Fruit fly (Drosophila melanogaster) whole organism, embryonic: Measurements from ENCODE around the gene CG15308.

ENCODE experiments used
- B-H1 ChIP-seq: fragments of 200-800 bp; sonication (Bioruptor generic); IDR thresholded peaks from 3 replicates; pipeline ENCODE4 v1.3.6; 2022; ENCODE audit warnings: missing biosample characterization, missing genetic modification characterization
- CG10274 ChIP-seq: fragments of 200-800 bp; sonication (Bioruptor generic); optimal IDR thresholded peaks from 3 replicates; lab custom pipeline; 2017; ENCODE audit warnings: missing biosample characterization, mild to moderate bottlenecking, missing genetic modification characterization
- CG12299 ChIP-seq: fragments of 200-800 bp; sonication (Bioruptor generic); optimal IDR thresholded peaks from 2 replicates; lab custom pipeline; 2018; ENCODE audit warnings: missing biosample characterization, mild to moderate bottlenecking, missing genetic modification characterization
- CG1603 ChIP-seq: fragments of 200-800 bp; sonication (Bioruptor generic); optimal IDR thresholded peaks from 2 replicates; lab custom pipeline; 2019; ENCODE audit warnings: missing biosample characterization, mild to moderate bottlenecking, missing genetic modification characterization, moderate library complexity
- CG17385 ChIP-seq: fragments of 200-800 bp; sonication (Bioruptor generic); optimal IDR thresholded peaks from 3 replicates; lab custom pipeline; 2018; ENCODE audit warnings: missing biosample characterization, mild to moderate bottlenecking, missing genetic modification characterization
- CG2889 ChIP-seq: fragments of 200-800 bp; sonication (Bioruptor generic); IDR thresholded peaks from 3 replicates; pipeline ENCODE4 v1.3.6; 2022; ENCODE audit warnings: missing biosample characterization, missing genetic modification characterization
- CG31388 ChIP-seq: fragments of 200-800 bp; sonication (Bioruptor generic); optimal IDR thresholded peaks from 2 replicates; lab custom pipeline; 2016; ENCODE audit warnings: missing biosample characterization, missing genetic modification characterization
- CG31441 ChIP-seq: fragments of 200-800 bp; sonication (Bioruptor generic); IDR thresholded peaks from 2 replicates; pipeline ENCODE4 v1.3.6; 2022; ENCODE audit warnings: missing biosample characterization, missing genetic modification characterization
- CG3281 ChIP-seq: fragments of 200-800 bp; sonication (Bioruptor generic); optimal IDR thresholded peaks from 3 replicates; lab custom pipeline; 2017; ENCODE audit warnings: missing biosample characterization, mild to moderate bottlenecking, missing genetic modification characterization
- CG33557 ChIP-seq: fragments of 200-800 bp; sonication (Bioruptor generic); optimal IDR thresholded peaks from 2 replicates; lab custom pipeline; 2019; ENCODE audit warnings: missing biosample characterization, mild to moderate bottlenecking, missing genetic modification characterization, moderate library complexity
- CG34376 ChIP-seq: fragments of 200-800 bp; sonication (Bioruptor generic); optimal IDR thresholded peaks from 2 replicates; lab custom pipeline; 2018; ENCODE audit warnings: missing biosample characterization, mild to moderate bottlenecking, missing genetic modification characterization
- CG3726 ChIP-seq: fragments of 200-800 bp; sonication (Bioruptor generic); IDR thresholded peaks from 3 replicates; pipeline ENCODE4, ENCODE4 v1.3.6; 2022; ENCODE audit warnings: missing biosample characterization, missing genetic modification characterization
- CG4707 ChIP-seq: fragments of 200-800 bp; sonication (Bioruptor generic); optimal IDR thresholded peaks from 2 replicates; lab custom pipeline; 2018; ENCODE audit warnings: missing biosample characterization, mild to moderate bottlenecking, missing genetic modification characterization, moderate library complexity
- CG5180 ChIP-seq: fragments of 200-800 bp; sonication (Bioruptor generic); optimal IDR thresholded peaks from 3 replicates; lab custom pipeline; 2017; ENCODE audit warnings: missing biosample characterization, missing genetic modification characterization, mild to moderate bottlenecking, moderate library complexity, missing genetic modification reagents
- CG7357 ChIP-seq: fragments of 200-800 bp; sonication (Bioruptor generic); IDR thresholded peaks from 3 replicates; pipeline ENCODE4 v1.3.6; 2022; ENCODE audit warnings: missing biosample characterization, missing genetic modification characterization
- CG9609 ChIP-seq: fragments of 200-800 bp; sonication (Bioruptor generic); optimal IDR thresholded peaks from 3 replicates; lab custom pipeline; 2016; ENCODE audit warnings: missing biosample characterization, missing genetic modification characterization
- D19B ChIP-seq: fragments of 200-800 bp; sonication (Bioruptor generic); optimal IDR thresholded peaks from 2 replicates; lab custom pipeline; 2017; ENCODE audit warnings: missing biosample characterization, mild to moderate bottlenecking, missing genetic modification characterization
- Dfd ChIP-seq, 2 experiments: fragments of >200 bp; optimal IDR thresholded peaks; 2 replicates each; lab custom pipeline; 2017; ENCODE audit warnings: missing biosample characterization in 2 of 2, missing genetic modification characterization in 2 of 2
- E2f1 ChIP-seq: fragments of 200-800 bp; sonication (Bioruptor generic); IDR thresholded peaks from 2 replicates; pipeline ENCODE4 v1.3.6; 2022; ENCODE audit warnings: missing biosample characterization, missing genetic modification characterization
- HLH4C ChIP-seq: fragments of 200-800 bp; sonication (Bioruptor generic); IDR thresholded peaks from 3 replicates; pipeline ENCODE4 v1.3.6; 2022; ENCODE audit warnings: missing biosample characterization, missing genetic modification characterization; ENCODE audit not compliant: partially characterized antibody
- HLH54F ChIP-seq: fragments of 200-800 bp; sonication (Bioruptor generic); optimal IDR thresholded peaks from 3 replicates; lab custom pipeline; 2016; ENCODE audit warnings: missing biosample characterization, missing genetic modification characterization
- Hsf ChIP-seq: fragments of 200-800 bp; sonication (Bioruptor generic); optimal IDR thresholded peaks from 3 replicates; lab custom pipeline; 2016; ENCODE audit warnings: missing biosample characterization, missing genetic modification characterization
- MTF-1 ChIP-seq: fragments of 200-800 bp; sonication (Bioruptor generic); optimal IDR thresholded peaks from 2 replicates; lab custom pipeline; 2018; ENCODE audit warnings: missing biosample characterization, mild to moderate bottlenecking, missing genetic modification characterization, borderline replicate concordance
- Meics ChIP-seq: fragments of 200-800 bp; sonication (Bioruptor generic); optimal IDR thresholded peaks from 2 replicates; lab custom pipeline; 2017; ENCODE audit warnings: missing biosample characterization, mild to moderate bottlenecking, missing genetic modification characterization
- Ptx1 ChIP-seq: fragments of 200-800 bp; sonication (Bioruptor generic); IDR thresholded peaks from 2 replicates; pipeline ENCODE4 v1.3.6; 2022; ENCODE audit warnings: missing biosample characterization, missing genetic modification characterization
- Tbp ChIP-seq: fragments of >200 bp; optimal IDR thresholded peaks from 2 replicates; lab custom pipeline; 2018; ENCODE audit warnings: missing biosample characterization, missing genetic modification characterization
- aop ChIP-seq: fragments of 200-800 bp; sonication (Bioruptor generic); IDR thresholded peaks from 2 replicates; pipeline ENCODE4 v1.3.6; 2022; ENCODE audit warnings: missing biosample characterization, missing genetic modification characterization
- cato ChIP-seq: fragments of 200-800 bp; sonication (Bioruptor generic); optimal IDR thresholded peaks from 2 replicates; lab custom pipeline; 2016; ENCODE audit warnings: missing biosample characterization, missing genetic modification characterization, borderline replicate concordance
- chm ChIP-seq: fragments of 200-800 bp; sonication (Bioruptor generic); IDR thresholded peaks from 2 replicates; pipeline ENCODE4 v1.3.6; 2022; ENCODE audit warnings: missing biosample characterization, missing genetic modification characterization
- dati ChIP-seq: fragments of 200-800 bp; sonication (Bioruptor generic); IDR thresholded peaks from 2 replicates; pipeline ENCODE4 v1.3.6; 2022; ENCODE audit warnings: missing biosample characterization, missing genetic modification characterization
- dmrt99B ChIP-seq: fragments of 200-800 bp; sonication (Bioruptor generic); optimal IDR thresholded peaks from 2 replicates; lab custom pipeline; 2018; ENCODE audit warnings: missing biosample characterization, mild to moderate bottlenecking, missing genetic modification characterization, moderate library complexity
- en ChIP-seq: fragments of 200-800 bp; sonication (Bioruptor generic); optimal IDR thresholded peaks from 2 replicates; lab custom pipeline; 2016; ENCODE audit warnings: missing biosample characterization, missing genetic modification characterization
- gro ChIP-seq: fragments of 200-800 bp; sonication (Bioruptor generic); optimal IDR thresholded peaks from 2 replicates; lab custom pipeline; 2016; ENCODE audit warnings: missing biosample characterization, missing genetic modification characterization
- knrl ChIP-seq: fragments of 200-800 bp; sonication (Bioruptor generic); IDR thresholded peaks from 3 replicates; pipeline ENCODE4 v1.3.6; 2022; ENCODE audit warnings: missing biosample characterization, missing genetic modification characterization; ENCODE audit not compliant: partially characterized antibody
- nom ChIP-seq: fragments of 200-800 bp; sonication (Bioruptor generic); optimal IDR thresholded peaks from 2 replicates; lab custom pipeline; 2017; ENCODE audit warnings: missing biosample characterization, missing genetic modification characterization, mild to moderate bottlenecking, moderate library complexity, missing genetic modification reagents
- oc ChIP-seq: fragments of 200-800 bp; sonication (Bioruptor generic); optimal IDR thresholded peaks from 2 replicates; lab custom pipeline; 2018; ENCODE audit warnings: missing biosample characterization, mild to moderate bottlenecking, missing genetic modification characterization, moderate library complexity
- pb ChIP-seq: fragments of 200-800 bp; sonication (Bioruptor generic); optimal IDR thresholded peaks from 3 replicates; lab custom pipeline; 2016; ENCODE audit warnings: missing biosample characterization, missing genetic modification characterization
- prd ChIP-seq, 3 experiments: fragments of >200 bp in 2 of 3; fragments of 200-800 bp in 1 of 3; sonication (Bioruptor generic) in 1 of 3; optimal IDR thresholded peaks in 2 of 3; IDR thresholded peaks in 1 of 3; 2 replicates in 2 of 3; 3 replicates in 1 of 3; pipeline versions ENCODE4 v1.3.6 to Lab custom; 2017 to 2022; ENCODE audit warnings: missing biosample characterization in 1 of 3, missing genetic modification characterization in 1 of 3
- pros ChIP-seq: fragments of 200-800 bp; sonication (Bioruptor generic); optimal IDR thresholded peaks from 3 replicates; lab custom pipeline; 2019; ENCODE audit warnings: missing biosample characterization, mild to moderate bottlenecking, missing genetic modification characterization, moderate library complexity
- run ChIP-seq: fragments of 200-800 bp; sonication (Bioruptor generic); optimal IDR thresholded peaks from 3 replicates; lab custom pipeline; 2018; ENCODE audit warnings: missing biosample characterization, mild to moderate bottlenecking, missing genetic modification characterization
- shn ChIP-seq: fragments of 200-800 bp; sonication (Bioruptor generic); optimal IDR thresholded peaks from 3 replicates; lab custom pipeline; 2016; ENCODE audit warnings: missing biosample characterization, missing genetic modification characterization
- sisA ChIP-seq: fragments of 200-800 bp; sonication (Bioruptor generic); IDR thresholded peaks from 2 replicates; pipeline ENCODE4 v1.3.6; 2022; ENCODE audit warnings: missing biosample characterization, missing genetic modification characterization
- slou ChIP-seq: fragments of 200-800 bp; sonication (Bioruptor generic); optimal IDR thresholded peaks from 3 replicates; lab custom pipeline; 2016; ENCODE audit warnings: missing biosample characterization, missing genetic modification characterization
- stc ChIP-seq: fragments of 200-800 bp; sonication (Bioruptor generic); IDR thresholded peaks from 2 replicates; pipeline ENCODE4 v1.3.6; 2022; ENCODE audit warnings: missing biosample characterization, missing genetic modification characterization
- sug ChIP-seq: fragments of 200-800 bp; optimal IDR thresholded peaks from 2 replicates; lab custom pipeline; 2019; ENCODE audit warnings: missing biosample characterization, mild to moderate bottlenecking, missing genetic modification characterization, moderate library complexity
- toy ChIP-seq: fragments of 200-800 bp; sonication (Bioruptor generic); IDR thresholded peaks from 2 replicates; pipeline ENCODE4 v1.3.6; 2022; ENCODE audit warnings: missing biosample characterization, missing genetic modification characterization
- vvl ChIP-seq: fragments of 200-800 bp; sonication (Bioruptor generic); IDR thresholded peaks from 2 replicates; pipeline ENCODE4 v1.3.6; 2022; ENCODE audit warnings: missing biosample characterization, missing genetic modification characterization
- wor ChIP-seq: fragments of 200-800 bp; sonication (Bioruptor generic); IDR thresholded peaks from 2 replicates; pipeline ENCODE4 v1.3.6; 2022; ENCODE audit warnings: missing biosample characterization, missing genetic modification characterization
- z ChIP-seq: fragments of 200-800 bp; sonication (Bioruptor generic); IDR thresholded peaks from 3 replicates; pipeline ENCODE4 v1.3.6; 2022; ENCODE audit warnings: missing biosample characterization, missing genetic modification characterization

The CG15308 gene

DNA sequence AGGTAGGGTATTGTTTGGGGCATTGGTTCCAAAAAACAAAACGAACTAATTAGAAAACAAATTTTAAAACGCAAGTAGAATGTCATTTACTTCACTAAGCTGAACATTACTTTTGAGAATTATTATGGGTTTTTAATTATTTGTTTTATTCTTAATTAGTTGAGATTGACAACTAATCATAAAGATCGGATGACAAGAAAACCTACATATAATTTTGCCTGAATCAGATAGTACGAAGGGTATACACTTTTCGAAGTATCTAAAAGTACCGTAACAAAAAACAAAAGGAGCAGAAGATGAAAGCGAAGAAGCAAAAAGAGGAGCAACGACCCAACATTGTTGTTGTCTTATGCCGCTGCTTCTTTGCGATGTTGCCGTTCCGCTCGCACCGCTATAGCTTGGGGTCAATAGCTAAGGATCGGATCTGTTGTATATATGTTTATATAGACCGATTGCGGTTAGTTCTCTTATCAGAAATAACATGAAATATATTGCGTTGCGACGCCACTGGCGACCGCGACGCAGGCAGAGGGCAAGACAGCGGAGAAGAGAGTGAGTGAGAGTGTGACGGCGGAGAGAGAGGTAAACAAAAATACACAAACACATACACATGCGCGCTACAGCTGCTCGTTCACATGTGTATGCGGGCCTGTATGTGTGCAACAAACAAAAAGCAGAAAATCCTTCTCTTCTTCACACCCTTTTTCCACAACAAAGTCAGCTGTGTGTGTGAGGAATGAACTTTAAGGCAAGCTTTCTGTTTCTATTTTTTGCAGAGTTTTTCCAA lies 7.6 kb downstream of the CG15308 start (continued):
- TF ChIP-seq dmrt99B (tag; lab: Kevin White, UChicago) (peak; percentile 76), stc (GFP tag; lab: Robert Waterston, UW) (peak; percentile 44; the same call in 1 of the 2 replicates), cato (GFP tag; lab: Kevin White, UChicago) (no peak), CG34376 (GFP tag; lab: Kevin White, UChicago) (no peak), Ptx1 (peak; percentile 51), gro (GFP tag; lab: Kevin White, UChicago) (no peak), run (tag; lab: Kevin White, UChicago) (no peak), CG10274 (GFP tag; lab: Kevin White, UChicago) (peak; percentile 65), CG3726 (GFP tag; lab: Robert Waterston, UW) (no peak), pros (GFP tag; lab: Kevin White, UChicago) (no peak), Meics (GFP tag; lab: Kevin White, UChicago) (peak; percentile 70), CG2889 (no peak), sisA (GFP tag; lab: Robert Waterston, UW) (peak; percentile 40), Dfd (GFP tag; optimal IDR thresholded peaks at IDR 0.05; lab: Kevin White, UChicago) (no peak), sug (tag; lab: Kevin White, UChicago) (no peak), HLH54F (peak; percentile 45), CG1603 (tag; lab: Kevin White, UChicago) (no peak), Hsf (peak; percentile 67), CG31441 (peak; percentile 66), wor (GFP tag; lab: Robert Waterston, UW) (0 out of 2 replicates have a peak, but pooled peaks have one; percentile 18), CG3281 (GFP tag; lab: Kevin White, UChicago) (peak; percentile 74), D19B (GFP tag; lab: Kevin White, UChicago) (peak; percentile 74), CG17385 (GFP tag; lab: Kevin White, UChicago) (peak; percentile 55), MTF-1 (GFP tag; lab: Kevin White, UChicago) (no peak), CG9609 (GFP tag; lab: Kevin White, UChicago) (peak; percentile 2), aop (GFP tag; lab: Robert Waterston, UW) (no peak), pb (peak; percentile 11), dati (GFP tag; lab: Robert Waterston, UW) (no peak), z (no peak), CG33557 (GFP tag; lab: Kevin White, UChicago) (no peak), nom (GFP tag; lab: Kevin White, UChicago) (no peak), CG12299 (tag; lab: Kevin White, UChicago) (peak; percentile 37), CG5180 (GFP tag; lab: Kevin White, UChicago) (no peak), prd (optimal IDR thresholded peaks at IDR 0.05; lab: Kevin White, UChicago) (no peak), prd (GFP tag; IDR thresholded peaks at IDR 0.05; lab: Robert Waterston, UW) (no peak), chm (GFP tag; lab: Robert Waterston, UW) (no peak), CG4707 (GFP tag; lab: Kevin White, UChicago) (no peak), B-H1 (GFP tag; lab: Robert Waterston, UW) (no peak), vvl (GFP tag; lab: Robert Waterston, UW) (peak; percentile 65), toy (GFP tag; lab: Robert Waterston, UW) (no peak), Tbp (no peak), CG31388 (GFP tag; lab: Kevin White, UChicago) (no peak), shn (GFP tag; lab: Kevin White, UChicago) (peak; percentile 20), HLH4C (GFP tag; lab: Robert Waterston, UW) (no peak), CG7357 (GFP tag; lab: Robert Waterston, UW) (0 out of 3 replicates have a peak, but pooled peaks have one; percentile 21), knrl (GFP tag; lab: Robert Waterston, UW) (no peak), oc (tag; lab: Kevin White, UChicago) (peak; percentile 7), en (GFP tag; lab: Kevin White, UChicago) (no peak), slou (GFP tag; lab: Kevin White, UChicago) (no peak), E2f1 (GFP tag; lab: Robert Waterston, UW) (no peak)
